Fruit fly (Drosophila melanogaster): ENCODE measurements around the gene atms.
A peak's percentile ranks its signal among the peaks of the same experiment; 100 is the strongest.

atms gene

dm6 chr3R:4731828-4732657 is 17.8 kb upstream of the atms start, which contains the start of gene Nep2 (continued):
- TF ChIP-seq CG6683 (GFP tag; optimal IDR thresholded peaks at IDR 0.05): no peak
- peak; percentile 39 for TF ChIP-seq CG7839 (tag; optimal IDR thresholded peaks at IDR 0.05)
- TF ChIP-seq wek (GFP tag; optimal IDR thresholded peaks at IDR 0.05): no peak
- peak; percentile 37 for TF ChIP-seq CG13775 (GFP tag; optimal IDR thresholded peaks at IDR 0.05)
- TF ChIP-seq Abd-B (GFP tag; optimal IDR thresholded peaks at IDR 0.05): no peak
- TF ChIP-seq ab (GFP tag; optimal IDR thresholded peaks at IDR 0.05): no peak
- TF ChIP-seq CG2712 (tag; optimal IDR thresholded peaks at IDR 0.05): peak; percentile 28
- no peak for TF ChIP-seq nom (GFP tag; optimal IDR thresholded peaks at IDR 0.05)
- no peak for TF ChIP-seq HmgD (GFP tag; optimal IDR thresholded peaks at IDR 0.05)
- TF ChIP-seq Hmx (GFP tag; optimal IDR thresholded peaks at IDR 0.05): no peak
- no peak for TF ChIP-seq Nf-YA (GFP tag; IDR thresholded peaks at IDR 0.05)
- TF ChIP-seq Hr51 (GFP tag; optimal IDR thresholded peaks at IDR 0.05): no peak
- no peak for TF ChIP-seq CG11085 (GFP tag; IDR thresholded peaks at IDR 0.05)
- no peak for TF ChIP-seq Lim3 (GFP tag; IDR thresholded peaks at IDR 0.05)
- peak; percentile 41; the same call in 1 of the 3 replicates for TF ChIP-seq knrl (GFP tag; IDR thresholded peaks at IDR 0.05; ENCODE audit: partially characterized antibody)
- TF ChIP-seq slou (GFP tag; optimal IDR thresholded peaks at IDR 0.05): no peak
- peak; percentile 20 for TF ChIP-seq BtbVII (GFP tag; optimal IDR thresholded peaks at IDR 0.05)
- TF ChIP-seq crp (GFP tag; optimal IDR thresholded peaks at IDR 0.05): no peak
- TF ChIP-seq sens-2 (GFP tag; IDR thresholded peaks at IDR 0.05): no peak
- TF ChIP-seq Sry-δ (GFP tag; optimal IDR thresholded peaks at IDR 0.05): no peak
- TF ChIP-seq Max (GFP tag; optimal IDR thresholded peaks at IDR 0.05): no peak
- TF ChIP-seq bbx (GFP tag; IDR thresholded peaks at IDR 0.05; ENCODE audit: partially characterized antibody): peak; percentile 78
- no peak for TF ChIP-seq ro (GFP tag; IDR thresholded peaks at IDR 0.05)
- peak; percentile 25 for TF ChIP-seq CG14710 (tag; optimal IDR thresholded peaks at IDR 0.05)
- no peak for TF ChIP-seq repo (GFP tag; optimal IDR thresholded peaks at IDR 0.05)
- TF ChIP-seq dati (GFP tag; IDR thresholded peaks at IDR 0.05): no peak
- no peak for TF ChIP-seq Neu2 (GFP tag; optimal IDR thresholded peaks at IDR 0.05; ENCODE audit: borderline replicate concordance)
- peak; percentile 57 for TF ChIP-seq CG11504 (tag; optimal IDR thresholded peaks at IDR 0.05)
- no peak for TF ChIP-seq MBD-R2 (GFP tag; IDR thresholded peaks at IDR 0.05)
- TF ChIP-seq Lpt (GFP tag; optimal IDR thresholded peaks at IDR 0.05): no peak
- peak in 1 of 2 experiments; percentile 16 for TF ChIP-seq Pdp1 (GFP tag; optimal IDR thresholded peaks at IDR 0.05)
- no peak for TF ChIP-seq CG8478 (optimal IDR thresholded peaks at IDR 0.05)
- no peak for TF ChIP-seq Dad (GFP tag; optimal IDR thresholded peaks at IDR 0.05)
- peak; percentile 36 for TF ChIP-seq CG18619 (GFP tag; optimal IDR thresholded peaks at IDR 0.05)
- no peak for TF ChIP-seq CG42726 (GFP tag; IDR thresholded peaks at IDR 0.05; ENCODE audit: partially characterized antibody)
- no peak for TF ChIP-seq CG9817 (tag; optimal IDR thresholded peaks at IDR 0.05)
- TF ChIP-seq Mad (GFP tag; optimal IDR thresholded peaks at IDR 0.05): no peak
- no peak for TF ChIP-seq crol (GFP tag; IDR thresholded peaks at IDR 0.05)
- TF ChIP-seq danr (GFP tag; IDR thresholded peaks at IDR 0.05): no peak
- no peak for TF ChIP-seq CG17612 (GFP tag; IDR thresholded peaks at IDR 0.05)
- TF ChIP-seq pan (optimal IDR thresholded peaks at IDR 0.05): no peak
- no peak for TF ChIP-seq pan (GFP tag; optimal IDR thresholded peaks at IDR 0.05 in 1 of 2, IDR thresholded peaks at IDR 0.05 in 1 of 2)
- no peak for TF ChIP-seq Ets65A (GFP tag)
- no peak for TF ChIP-seq CG17829 (tag; optimal IDR thresholded peaks at IDR 0.05)
- TF ChIP-seq CG1529 (GFP tag; optimal IDR thresholded peaks at IDR 0.05): no peak
- no peak for TF ChIP-seq pzg (GFP tag; optimal IDR thresholded peaks at IDR 0.05)
- TF ChIP-seq CG6854 (GFP tag; optimal IDR thresholded peaks at IDR 0.05): peak; percentile 36
- no peak for TF ChIP-seq Bteb2 (GFP tag; optimal IDR thresholded peaks at IDR 0.05)
- TF ChIP-seq Optix (GFP tag; IDR thresholded peaks at IDR 0.05): no peak
- no peak for TF ChIP-seq h (optimal IDR thresholded peaks at IDR 0.05)
